Fruit fly (Drosophila melanogaster): ENCODE data around the gene CG43845.

CG43845 gene

dm6 chr3R:5483488-5484109 is 39.3 kb downstream of the CG43845 start, which contains the start of gene ksr:
TSS of gene ksr (minus strand) at chr3R:5483906.
- TF ChIP-seq jim (GFP tag; optimal IDR thresholded peaks at IDR 0.05) (no peak), usp (GFP tag; optimal IDR thresholded peaks at IDR 0.05) (no peak), Hnf4 (GFP tag; optimal IDR thresholded peaks at IDR 0.05) (no peak), pan (optimal IDR thresholded peaks at IDR 0.05) (no peak), Jra (GFP tag; optimal IDR thresholded peaks at IDR 0.05) (no peak), Rel (GFP tag; optimal IDR thresholded peaks at IDR 0.05) (no peak), Rel (tag; optimal IDR thresholded peaks at IDR 0.05) (no peak), HLH106 (tag; optimal IDR thresholded peaks at IDR 0.05) (peak; percentile 14), sage (GFP tag; optimal IDR thresholded peaks at IDR 0.05) (no peak), N (GFP tag; optimal IDR thresholded peaks at IDR 0.05) (no peak), Sp1 (GFP tag; optimal IDR thresholded peaks at IDR 0.05) (peak; percentile 38), sv (GFP tag; optimal IDR thresholded peaks at IDR 0.05) (no peak), Dif (GFP tag; optimal IDR thresholded peaks at IDR 0.05; ENCODE audit: partially characterized antibody) (peak; percentile 0), psq (GFP tag; optimal IDR thresholded peaks at IDR 0.05) (no peak), h (GFP tag; optimal IDR thresholded peaks at IDR 0.05) (no peak), Hr83 (GFP tag; optimal IDR thresholded peaks at IDR 0.05; ENCODE audit: poor library complexity, severe bottlenecking) (no peak), CG9705 (GFP tag; optimal IDR thresholded peaks at IDR 0.05) (no peak), rgr (GFP tag; optimal IDR thresholded peaks at IDR 0.05) (no peak), OdsH (GFP tag; optimal IDR thresholded peaks at IDR 0.05) (no peak), Abd-B (GFP tag; optimal IDR thresholded peaks at IDR 0.05) (no peak)

dm6 chr3R:5482790-5483189 is 40.1 kb downstream of the CG43845 start:
- TF ChIP-seq fru (GFP tag; optimal IDR thresholded peaks at IDR 0.05): no peak
- TF ChIP-seq Hr83 (GFP tag; optimal IDR thresholded peaks at IDR 0.05; ENCODE audit: poor library complexity, severe bottlenecking): no peak
- no peak for TF ChIP-seq brk (GFP tag; optimal IDR thresholded peaks at IDR 0.05)
- no peak for TF ChIP-seq foxo (GFP tag; optimal IDR thresholded peaks at IDR 0.05)
- TF ChIP-seq dsf (GFP tag; optimal IDR thresholded peaks at IDR 0.05; ENCODE audit: borderline replicate concordance): no peak
- TF ChIP-seq HLH106 (tag; optimal IDR thresholded peaks at IDR 0.05): no peak
- TF ChIP-seq sage (GFP tag; optimal IDR thresholded peaks at IDR 0.05): no peak
- no peak for TF ChIP-seq ey (GFP tag; optimal IDR thresholded peaks at IDR 0.05)

- TF ChIP-seq Dif (GFP tag; optimal IDR thresholded peaks at IDR 0.05; ENCODE audit: partially characterized antibody): no peak
- no peak for TF ChIP-seq Mio (GFP tag; optimal IDR thresholded peaks at IDR 0.05)
- TF ChIP-seq GATAd (GFP tag; optimal IDR thresholded peaks at IDR 0.05): no peak
- TF ChIP-seq foxo (GFP tag; optimal IDR thresholded peaks at IDR 0.05): no peak
- TF ChIP-seq Myc (optimal IDR thresholded peaks at IDR 0.05): peak; percentile 100
- no peak for TF ChIP-seq OdsH (GFP tag; optimal IDR thresholded peaks at IDR 0.05)
- peak; percentile 22 for TF ChIP-seq sv (GFP tag; optimal IDR thresholded peaks at IDR 0.05)
- no peak for TF ChIP-seq br (GFP tag; optimal IDR thresholded peaks at IDR 0.05)
- no peak for TF ChIP-seq pan (optimal IDR thresholded peaks at IDR 0.05)
- peak; percentile 36 for TF ChIP-seq psq (GFP tag; optimal IDR thresholded peaks at IDR 0.05)
- no peak for TF ChIP-seq rgr (GFP tag; optimal IDR thresholded peaks at IDR 0.05)
- no peak for TF ChIP-seq CG32264 (GFP tag; optimal IDR thresholded peaks at IDR 0.05)
- TF ChIP-seq Vsx2 (GFP tag; optimal IDR thresholded peaks at IDR 0.05; ENCODE audit: partially characterized antibody): no peak
- no peak for TF ChIP-seq dl (GFP tag; optimal IDR thresholded peaks at IDR 0.05; ENCODE audit: insufficient read depth in 1 of 2, partially characterized antibody in 2 of 2)
- TF ChIP-seq fru (GFP tag; optimal IDR thresholded peaks at IDR 0.05): no peak
- no peak for TF ChIP-seq sage (GFP tag; optimal IDR thresholded peaks at IDR 0.05)
- TF ChIP-seq Hnf4 (GFP tag; optimal IDR thresholded peaks at IDR 0.05): no peak
- no peak for TF ChIP-seq dsf (GFP tag; optimal IDR thresholded peaks at IDR 0.05; ENCODE audit: borderline replicate concordance)
- no peak for TF ChIP-seq CrebA (GFP tag; optimal IDR thresholded peaks at IDR 0.05; ENCODE audit: borderline replicate concordance)
- peak; percentile 43 for TF ChIP-seq ey (GFP tag; optimal IDR thresholded peaks at IDR 0.05)
- no peak for TF ChIP-seq Rel (GFP tag; optimal IDR thresholded peaks at IDR 0.05)
- no peak for TF ChIP-seq Rel (tag; optimal IDR thresholded peaks at IDR 0.05)
- no peak for TF ChIP-seq tai (GFP tag; optimal IDR thresholded peaks at IDR 0.05)
- peak; percentile 19 for TF ChIP-seq CG9705 (GFP tag; optimal IDR thresholded peaks at IDR 0.05)
- TF ChIP-seq lola (GFP tag; optimal IDR thresholded peaks at IDR 0.05): no peak
- no peak for TF ChIP-seq dmrt93B (GFP tag; optimal IDR thresholded peaks at IDR 0.05)
- no peak for TF ChIP-seq Sp1 (GFP tag; optimal IDR thresholded peaks at IDR 0.05)
- TF ChIP-seq HLH106 (tag; optimal IDR thresholded peaks at IDR 0.05): no peak
- peak; percentile 94 for TF ChIP-seq woc (GFP tag; optimal IDR thresholded peaks at IDR 0.05)
- TF ChIP-seq Abd-B (GFP tag; optimal IDR thresholded peaks at IDR 0.05): no peak
- TF ChIP-seq jim (GFP tag; optimal IDR thresholded peaks at IDR 0.05): no peak
- no peak for TF ChIP-seq Jra (GFP tag; optimal IDR thresholded peaks at IDR 0.05)
- TF ChIP-seq Hr78 (GFP tag; optimal IDR thresholded peaks at IDR 0.05): no peak
- TF ChIP-seq Dfd (GFP tag; optimal IDR thresholded peaks at IDR 0.05): no peak
- TF ChIP-seq N (GFP tag; optimal IDR thresholded peaks at IDR 0.05): no peak
- no peak for TF ChIP-seq usp (GFP tag; optimal IDR thresholded peaks at IDR 0.05)
- TF ChIP-seq Hr83 (GFP tag; optimal IDR thresholded peaks at IDR 0.05; ENCODE audit: poor library complexity, severe bottlenecking): no peak
Observed at dm6 chr3R:5474551-5474950, 48.4 kb downstream of the CG43845 start, which contains the start of the genes CG45100, HDAC3 and Hcs. TSS of gene CG45100 (minus strand) at chr3R:5474600. TSS of gene HDAC3 (minus strand) at chr3R:5474600. TSS of gene Hcs (plus strand) at chr3R:5474899.

Measured in whole organism, wandering third instar larva.